Worm (Caenorhabditis elegans): Measurements from ENCODE around the gene gldi-7.

ce11 chrII:8540412-8540811 lies 9.4 kb upstream of the gldi-7 start, which contains the start of gene pqn-73:
- no peak for TF ChIP-seq klf-2 (GFP tag; conservative IDR thresholded peaks at IDR 0.05)
- TF ChIP-seq flt-1 (GFP tag; IDR thresholded peaks at IDR 0.05): no peak
- TF ChIP-seq ztf-29 (GFP tag; IDR thresholded peaks at IDR 0.05): no peak
- no peak for TF ChIP-seq cog-1 (tag; optimal IDR thresholded peaks at IDR 0.05)
- TF ChIP-seq tab-1 (GFP tag; IDR thresholded peaks at IDR 0.05): no peak
- no peak for TF ChIP-seq med-1 (GFP tag; optimal IDR thresholded peaks at IDR 0.05; ENCODE audit: insufficient read depth)
- no peak for TF ChIP-seq ref-1 (GFP tag; conservative IDR thresholded peaks at IDR 0.05)
- TF ChIP-seq ztf-23 (GFP tag; IDR thresholded peaks at IDR 0.05): no peak
- TF ChIP-seq T22C8.4 (GFP tag; IDR thresholded peaks at IDR 0.05): no peak

Measured in whole organism, midembryonic.